Fruit fly (Drosophila melanogaster) whole organism, embryonic: ENCODE data around the gene brv3.

Experiments
- Bgb ChIP-seq: fragments of 200-800 bp; sonication (Bioruptor generic); IDR thresholded peaks from 2 replicates; pipeline ENCODE4 v1.3.6; 2022; ENCODE audit warnings: missing biosample characterization, missing genetic modification characterization; ENCODE audit not compliant: partially characterized antibody
- CG10543 ChIP-seq: fragments of 200-800 bp; sonication (Bioruptor generic); optimal IDR thresholded peaks from 3 replicates; lab custom pipeline; 2017; ENCODE audit warnings: missing biosample characterization, mild to moderate bottlenecking, missing genetic modification characterization, moderate library complexity
- CG10959 ChIP-seq: fragments of 200-800 bp; sonication (Bioruptor generic); IDR thresholded peaks from 2 replicates; pipeline ENCODE4 v1.3.6; 2022; ENCODE audit warnings: missing biosample characterization, missing genetic modification characterization
- CG12299 ChIP-seq: fragments of 200-800 bp; sonication (Bioruptor generic); optimal IDR thresholded peaks from 2 replicates; lab custom pipeline; 2018; ENCODE audit warnings: missing biosample characterization, mild to moderate bottlenecking, missing genetic modification characterization
- CG16779 ChIP-seq: fragments of 200-800 bp; sonication (Bioruptor generic); IDR thresholded peaks from 2 replicates; pipeline ENCODE4 v1.3.6; 2022; ENCODE audit warnings: missing biosample characterization, missing genetic modification characterization
- CG17359 ChIP-seq: fragments of 200-800 bp; sonication (Bioruptor generic); optimal IDR thresholded peaks from 3 replicates; lab custom pipeline; 2018; ENCODE audit warnings: missing biosample characterization, mild to moderate bottlenecking, missing genetic modification characterization, moderate library complexity
- CG17361 ChIP-seq: fragments of 200-800 bp; sonication (Bioruptor generic); IDR thresholded peaks from 3 replicates; pipeline ENCODE4 v1.3.6; 2022; ENCODE audit warnings: missing biosample characterization, missing genetic modification characterization
- CG17612 ChIP-seq: fragments of 200-800 bp; sonication (Bioruptor generic); IDR thresholded peaks from 2 replicates; pipeline ENCODE4 v1.3.6; 2022; ENCODE audit warnings: missing biosample characterization, missing genetic modification characterization
- CG1792 ChIP-seq: fragments of 200-800 bp; sonication (Bioruptor generic); optimal IDR thresholded peaks from 2 replicates; lab custom pipeline; 2016; ENCODE audit warnings: missing biosample characterization, missing genetic modification characterization
- CG3065 ChIP-seq: fragments of 200-800 bp; sonication (Bioruptor generic); optimal IDR thresholded peaks from 2 replicates; lab custom pipeline; 2016; ENCODE audit warnings: missing biosample characterization, missing genetic modification characterization
- CG32767 ChIP-seq: fragments of 200-800 bp; sonication (Bioruptor generic); IDR thresholded peaks from 2 replicates; pipeline ENCODE4 v1.3.6; 2022; ENCODE audit warnings: missing biosample characterization, missing genetic modification characterization
- CG34376 ChIP-seq: fragments of 200-800 bp; sonication (Bioruptor generic); optimal IDR thresholded peaks from 2 replicates; lab custom pipeline; 2018; ENCODE audit warnings: missing biosample characterization, mild to moderate bottlenecking, missing genetic modification characterization
- CG3847 ChIP-seq: fragments of 200-800 bp; sonication (Bioruptor generic); IDR thresholded peaks from 2 replicates; pipeline ENCODE4 v1.3.6; 2022; ENCODE audit warnings: missing biosample characterization, missing genetic modification characterization
- CG4360 ChIP-seq: fragments of 200-800 bp; sonication (Bioruptor generic); IDR thresholded peaks from 2 replicates; pipeline ENCODE4 v1.3.6; 2022; ENCODE audit warnings: missing biosample characterization, missing genetic modification characterization
- CG6254 ChIP-seq: fragments of 200-800 bp; sonication (Bioruptor generic); optimal IDR thresholded peaks from 3 replicates; lab custom pipeline; 2017; ENCODE audit warnings: mild to moderate bottlenecking, missing biosample characterization, missing genetic modification reagents, missing genetic modification characterization
- CG6689 ChIP-seq: fragments of 200-800 bp; sonication (Bioruptor generic); IDR thresholded peaks from 2 replicates; pipeline ENCODE4 v1.3.6; 2022; ENCODE audit warnings: missing biosample characterization, missing genetic modification characterization
- CG6813 ChIP-seq: fragments of 200-800 bp; sonication (Bioruptor generic); optimal IDR thresholded peaks from 2 replicates; lab custom pipeline; 2017; ENCODE audit warnings: missing biosample characterization, missing genetic modification characterization, mild to moderate bottlenecking, moderate library complexity, missing genetic modification reagents
- CG7928 ChIP-seq: fragments of 200-800 bp; sonication (Bioruptor generic); optimal IDR thresholded peaks from 2 replicates; lab custom pipeline; 2017; ENCODE audit warnings: missing biosample characterization, mild to moderate bottlenecking, missing genetic modification characterization
- Dip3 ChIP-seq: fragments of 200-800 bp; sonication (Bioruptor generic); optimal IDR thresholded peaks from 3 replicates; lab custom pipeline; 2016; ENCODE audit warnings: missing biosample characterization, missing genetic modification characterization
- Drgx ChIP-seq: fragments of 200-800 bp; sonication (Bioruptor generic); IDR thresholded peaks from 2 replicates; pipeline ENCODE4 v1.3.6; 2022; ENCODE audit warnings: missing biosample characterization, missing genetic modification characterization
- Eip74EF ChIP-seq, 2 experiments: fragments of 200-800 bp in 1 of 2; fragments of >200 bp in 1 of 2; sonication (Bioruptor generic) in 1 of 2; optimal IDR thresholded peaks; 2 replicates each; lab custom pipeline; 2017 to 2019; ENCODE audit warnings: missing biosample characterization in 2 of 2, missing genetic modification characterization in 2 of 2, mild to moderate bottlenecking in 1 of 2, moderate library complexity in 1 of 2
- Gug ChIP-seq: fragments of 200-800 bp; sonication (Bioruptor generic); IDR thresholded peaks from 4 replicates; pipeline ENCODE4 v1.3.6; 2022; ENCODE audit warnings: missing biosample characterization, missing genetic modification characterization
- Hr3 ChIP-seq: fragments of 200-800 bp; sonication (Bioruptor generic); optimal IDR thresholded peaks from 3 replicates; lab custom pipeline; 2016; ENCODE audit warnings: missing biosample characterization, missing genetic modification characterization
- PHDP ChIP-seq: fragments of 200-800 bp; sonication (Bioruptor generic); optimal IDR thresholded peaks from 3 replicates; lab custom pipeline; 2018; ENCODE audit warnings: missing biosample characterization, mild to moderate bottlenecking, missing genetic modification characterization, moderate library complexity
- Sox102F ChIP-seq: fragments of 200-800 bp; sonication (Bioruptor generic); optimal IDR thresholded peaks from 2 replicates; lab custom pipeline; 2018; ENCODE audit warnings: missing biosample characterization, mild to moderate bottlenecking, missing genetic modification characterization, moderate library complexity
- abd-A ChIP-seq: fragments of 200-800 bp; sonication (Bioruptor generic); optimal IDR thresholded peaks from 3 replicates; lab custom pipeline; 2019; ENCODE audit warnings: missing biosample characterization, mild to moderate bottlenecking, missing genetic modification characterization, moderate library complexity
- bsh ChIP-seq, 2 experiments: fragments of 200-800 bp; sonication (Bioruptor generic); optimal IDR thresholded peaks; 2 replicates each; lab custom pipeline; 2017 to 2018; ENCODE audit warnings: mild to moderate bottlenecking in 2 of 2, missing biosample characterization in 2 of 2, missing genetic modification characterization in 2 of 2, moderate library complexity in 1 of 2
- btn ChIP-seq: fragments of 200-800 bp; sonication (Bioruptor generic); optimal IDR thresholded peaks from 2 replicates; lab custom pipeline; 2016; ENCODE audit warnings: missing biosample characterization, missing genetic modification characterization
- cas ChIP-seq: fragments of 200-800 bp; sonication (Bioruptor generic); IDR thresholded peaks from 2 replicates; pipeline ENCODE4 v1.3.6; 2022; ENCODE audit warnings: missing biosample characterization, missing genetic modification characterization
- dpn ChIP-seq, 2 experiments: fragments of 200-800 bp; sonication (Bioruptor generic); optimal IDR thresholded peaks; 3 replicates each; lab custom pipeline; 2016; ENCODE audit warnings: missing biosample characterization in 2 of 2, missing genetic modification characterization in 2 of 2
- exex ChIP-seq: fragments of 200-800 bp; sonication (Bioruptor generic); optimal IDR thresholded peaks from 4 replicates; lab custom pipeline; 2018; ENCODE audit warnings: missing biosample characterization, mild to moderate bottlenecking, missing genetic modification characterization, moderate library complexity
- gem ChIP-seq: fragments of 200-800 bp; sonication (Bioruptor generic); optimal IDR thresholded peaks from 2 replicates; lab custom pipeline; 2019; ENCODE audit warnings: missing biosample characterization, mild to moderate bottlenecking, missing genetic modification characterization, moderate library complexity
- grn ChIP-seq: fragments of 200-800 bp; sonication (Bioruptor generic); optimal IDR thresholded peaks from 3 replicates; lab custom pipeline; 2017; ENCODE audit warnings: missing biosample characterization, missing genetic modification characterization
- hb ChIP-seq: fragments of 200-800 bp; sonication (Bioruptor generic); IDR thresholded peaks from 3 replicates; pipeline ENCODE4 v1.3.6; 2022; ENCODE audit warnings: missing biosample characterization, missing genetic modification characterization; ENCODE audit not compliant: partially characterized antibody
- hbn ChIP-seq: fragments of 200-800 bp; sonication (Bioruptor generic); IDR thresholded peaks from 2 replicates; pipeline ENCODE4 v1.3.6; 2022; ENCODE audit warnings: missing biosample characterization, missing genetic modification characterization; ENCODE audit not compliant: partially characterized antibody
- her ChIP-seq: fragments of 200-800 bp; sonication (Bioruptor generic); optimal IDR thresholded peaks from 2 replicates; lab custom pipeline; 2016; ENCODE audit warnings: missing biosample characterization, missing genetic modification characterization
- lab ChIP-seq: fragments of 200-800 bp; sonication (Bioruptor generic); optimal IDR thresholded peaks from 3 replicates; lab custom pipeline; 2017; ENCODE audit warnings: missing biosample characterization, missing genetic modification characterization, mild to moderate bottlenecking, moderate library complexity, missing genetic modification reagents
- maf-S ChIP-seq: fragments of 200-800 bp; sonication (Bioruptor generic); optimal IDR thresholded peaks from 2 replicates; lab custom pipeline; 2016; ENCODE audit warnings: missing biosample characterization, missing genetic modification characterization
- mirr ChIP-seq: fragments of 200-800 bp; sonication (Bioruptor generic); optimal IDR thresholded peaks from 3 replicates; lab custom pipeline; 2018; ENCODE audit warnings: missing biosample characterization, mild to moderate bottlenecking, missing genetic modification characterization
- nerfin-1 ChIP-seq: fragments of 200-800 bp; sonication (Bioruptor generic); optimal IDR thresholded peaks from 3 replicates; lab custom pipeline; 2019; ENCODE audit warnings: missing biosample characterization, mild to moderate bottlenecking, missing genetic modification characterization, moderate library complexity
- pnt ChIP-seq: fragments of 200-800 bp; sonication (Bioruptor generic); optimal IDR thresholded peaks from 3 replicates; lab custom pipeline; 2016; ENCODE audit warnings: missing biosample characterization, missing genetic modification characterization
- psq ChIP-seq: fragments of 200-800 bp; sonication (Bioruptor generic); optimal IDR thresholded peaks from 2 replicates; lab custom pipeline; 2017; ENCODE audit warnings: missing biosample characterization, missing genetic modification characterization
- ranshi ChIP-seq: fragments of 200-800 bp; sonication (Bioruptor generic); IDR thresholded peaks from 2 replicates; pipeline ENCODE4 v1.3.6; 2022; ENCODE audit warnings: missing biosample characterization, missing genetic modification characterization
- sd ChIP-seq: fragments of 200-800 bp; sonication (Bioruptor generic); optimal IDR thresholded peaks from 3 replicates; lab custom pipeline; 2018; ENCODE audit warnings: missing biosample characterization, mild to moderate bottlenecking, missing genetic modification characterization, moderate library complexity
- sim ChIP-seq: fragments of 200-800 bp; sonication (Bioruptor generic); IDR thresholded peaks from 2 replicates; pipeline ENCODE4 v1.3.6; 2022; ENCODE audit warnings: missing biosample characterization, missing genetic modification characterization
- slbo ChIP-seq: fragments of 200-800 bp; sonication (Bioruptor generic); IDR thresholded peaks from 2 replicates; pipeline ENCODE4 v1.3.6; 2022; ENCODE audit warnings: missing biosample characterization, missing genetic modification characterization
- vfl ChIP-seq: fragments of 200-800 bp; sonication (Bioruptor generic); optimal IDR thresholded peaks from 2 replicates; lab custom pipeline; 2016; ENCODE audit warnings: missing biosample characterization, missing genetic modification characterization

Gene brv3

DNA sequence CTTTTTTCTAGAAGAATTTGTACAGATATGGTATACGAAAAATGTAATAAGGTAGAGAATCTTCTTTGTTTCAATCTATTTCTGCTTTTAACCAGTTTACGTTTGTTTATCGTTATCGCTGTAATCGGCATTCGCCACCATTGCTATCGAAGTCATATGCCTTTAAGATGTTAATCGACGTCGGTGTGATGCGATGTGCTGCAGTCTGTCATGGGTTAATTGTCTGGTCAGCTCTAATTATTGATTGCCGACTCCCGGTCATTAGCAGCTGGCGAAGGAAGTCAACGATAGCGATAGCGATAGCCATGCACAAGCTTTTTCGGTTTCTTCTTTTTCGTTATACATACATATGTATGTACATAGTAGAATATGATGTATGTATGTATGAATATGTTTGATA is 31.1 kb upstream of the brv3 start:
- TF ChIP-seq lab (GFP tag; lab: Kevin White, UChicago) (peak; percentile 35), exex (tag; lab: Kevin White, UChicago) (peak; percentile 33), grn (GFP tag; lab: Kevin White, UChicago) (peak; percentile 69), gem (tag; lab: Kevin White, UChicago) (peak; percentile 31), CG1792 (GFP tag; lab: Kevin White, UChicago) (no peak)

DNA sequence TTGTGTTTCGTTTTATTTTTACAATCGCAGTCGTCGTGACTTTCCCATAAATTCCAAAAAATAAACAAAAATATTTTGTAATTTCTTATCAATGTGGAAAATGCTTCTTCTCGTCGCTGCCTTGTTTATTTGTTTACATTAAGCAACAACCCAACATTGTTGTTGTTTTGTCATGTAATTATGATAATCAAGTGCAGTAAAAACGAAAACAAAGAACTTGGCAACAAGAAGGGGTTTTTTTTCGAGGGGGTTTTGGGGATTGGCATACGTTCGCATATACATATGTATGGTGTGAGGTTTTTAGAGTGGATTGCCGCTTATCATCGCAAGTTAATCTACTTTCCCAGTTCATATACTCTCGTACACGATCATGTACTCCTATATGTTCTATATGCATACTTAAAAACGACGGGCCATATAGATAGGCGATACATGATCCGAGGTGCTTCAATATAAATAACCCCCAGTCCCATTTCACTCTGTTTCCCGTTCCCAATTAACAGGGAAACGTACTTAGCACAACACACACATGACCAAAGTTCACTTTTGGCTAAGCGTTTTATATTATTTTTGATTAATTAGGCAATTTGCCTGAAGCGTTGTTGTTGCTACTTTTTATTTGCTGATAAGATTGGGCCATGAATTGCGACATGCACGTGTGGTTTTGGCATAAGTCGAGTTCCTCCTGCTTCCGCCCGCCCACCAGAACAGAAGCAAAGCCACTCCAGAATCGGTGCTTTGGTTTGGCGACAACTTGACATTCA is 29.3 kb upstream of the brv3 start:
- TF ChIP-seq Sox102F (GFP tag; lab: Kevin White, UChicago) (peak; percentile 21), CG3065 (GFP tag; lab: Kevin White, UChicago) (no peak), Eip74EF (GFP tag; optimal IDR thresholded peaks at IDR 0.05; lab: Kevin White, UChicago) (peak in 1 of 2 experiments; percentile 27), her (no peak), hb (GFP tag; lab: Robert Waterston, UW) (no peak), dpn (GFP tag; optimal IDR thresholded peaks at IDR 0.05; lab: Kevin White, UChicago) (no peak), CG12299 (peak; percentile 12), CG34376 (GFP tag; lab: Kevin White, UChicago) (peak; percentile 25), maf-S (GFP tag; lab: Kevin White, UChicago) (no peak), Dip3 (GFP tag; lab: Kevin White, UChicago) (no peak), CG3847 (GFP tag; lab: Robert Waterston, UW) (no peak), CG10543 (GFP tag; lab: Kevin White, UChicago) (peak; percentile 16), btn (GFP tag; lab: Kevin White, UChicago) (no peak), CG17359 (peak; percentile 57), CG32767 (GFP tag; lab: Robert Waterston, UW) (no peak), abd-A (tag; lab: Kevin White, UChicago) (no peak), mirr (GFP tag; lab: Kevin White, UChicago) (peak; percentile 24), exex (tag; lab: Kevin White, UChicago) (peak; percentile 94), cas (GFP tag; lab: Robert Waterston, UW) (no peak), CG7928 (GFP tag; lab: Kevin White, UChicago) (no peak), ranshi (GFP tag; lab: Robert Waterston, UW) (no peak), sd (tag; lab: Kevin White, UChicago) (peak; percentile 32), vfl (GFP tag; lab: Kevin White, UChicago) (no peak), pnt (GFP tag; lab: Kevin White, UChicago) (no peak), hbn (GFP tag; lab: Robert Waterston, UW) (no peak), CG6813 (GFP tag; lab: Kevin White, UChicago) (peak; percentile 4), CG17612 (GFP tag; lab: Robert Waterston, UW) (no peak), slbo (GFP tag; lab: Robert Waterston, UW) (no peak), Bgb (no peak), CG17361 (GFP tag; lab: Robert Waterston, UW) (no peak), nerfin-1 (no peak), bsh (GFP tag; optimal IDR thresholded peaks at IDR 0.05; lab: Kevin White, UChicago) (peak in 1 of 2 experiments; percentile 37), PHDP (tag; lab: Kevin White, UChicago) (peak; percentile 32), Gug (GFP tag; lab: Robert Waterston, UW) (no peak), CG10959 (GFP tag; lab: Robert Waterston, UW) (no peak), Hr3 (no peak), CG4360 (peak; percentile 42), CG6689 (no peak), CG16779 (GFP tag; lab: Robert Waterston, UW) (no peak), sim (GFP tag; lab: Robert Waterston, UW) (no peak), psq (GFP tag; lab: Kevin White, UChicago) (no peak), Drgx (GFP tag; lab: Robert Waterston, UW) (no peak), CG6254 (GFP tag; lab: Kevin White, UChicago) (peak; percentile 8)
